Worm (Caenorhabditis elegans) whole organism, midembryonic: ENCODE measurements around the gene C31B8.9.

Experiments used
- T22C8.4 ChIP-seq: fragments of 200-800 bp; sonication (Bioruptor generic); IDR thresholded peaks from 2 replicates; pipeline ENCODE4 v1.3.6; 2022; ENCODE audit warnings: missing genetic modification characterization, missing compliant biosample characterization
- cog-1 ChIP-seq: sonication (generic microtip); optimal IDR thresholded peaks from 2 replicates; lab custom pipeline; 2016; ENCODE audit warnings: missing genetic modification characterization, missing compliant biosample characterization
- flt-1 ChIP-seq: fragments of 200-800 bp; sonication (Bioruptor generic); IDR thresholded peaks from 2 replicates; pipeline ENCODE4 v1.3.6; 2022; ENCODE audit warnings: missing genetic modification characterization, missing compliant biosample characterization
- klf-2 ChIP-seq: fragments of 200-800 bp; sonication (Bioruptor generic); conservative IDR thresholded peaks from 2 replicates; pipeline ENCODE4 v1.3.6; 2022; ENCODE audit warnings: missing genetic modification reagents, missing genetic modification characterization, missing compliant biosample characterization
- med-1 ChIP-seq: sonication (generic microtip); optimal IDR thresholded peaks from 2 replicates; lab custom pipeline; 2017; ENCODE audit warnings: missing genetic modification characterization, mild to moderate bottlenecking, missing compliant biosample characterization, antibody characterized with exemption, missing genetic modification reagents; ENCODE audit not compliant: insufficient read depth
- ref-1 ChIP-seq: fragments of 200-800 bp; sonication (Bioruptor generic); conservative IDR thresholded peaks from 2 replicates; pipeline ENCODE4 v1.3.6; 2022; ENCODE audit warnings: missing genetic modification reagents, missing genetic modification characterization, missing compliant biosample characterization
- tab-1 ChIP-seq: fragments of 200-800 bp; sonication (Bioruptor generic); IDR thresholded peaks from 2 replicates; pipeline ENCODE4 v1.3.6; 2022; ENCODE audit warnings: missing genetic modification characterization, missing compliant biosample characterization
- ztf-23 ChIP-seq: fragments of 200-800 bp; sonication (Bioruptor generic); IDR thresholded peaks from 2 replicates; pipeline ENCODE4 v1.3.6; 2022; ENCODE audit warnings: missing genetic modification reagents, missing genetic modification characterization, missing compliant biosample characterization
- ztf-29 ChIP-seq: fragments of 200-800 bp; sonication (Bioruptor generic); IDR thresholded peaks from 2 replicates; pipeline ENCODE4 v1.3.6; 2022; ENCODE audit warnings: missing genetic modification reagents, missing genetic modification characterization, missing compliant biosample characterization

Gene C31B8.9

DNA sequence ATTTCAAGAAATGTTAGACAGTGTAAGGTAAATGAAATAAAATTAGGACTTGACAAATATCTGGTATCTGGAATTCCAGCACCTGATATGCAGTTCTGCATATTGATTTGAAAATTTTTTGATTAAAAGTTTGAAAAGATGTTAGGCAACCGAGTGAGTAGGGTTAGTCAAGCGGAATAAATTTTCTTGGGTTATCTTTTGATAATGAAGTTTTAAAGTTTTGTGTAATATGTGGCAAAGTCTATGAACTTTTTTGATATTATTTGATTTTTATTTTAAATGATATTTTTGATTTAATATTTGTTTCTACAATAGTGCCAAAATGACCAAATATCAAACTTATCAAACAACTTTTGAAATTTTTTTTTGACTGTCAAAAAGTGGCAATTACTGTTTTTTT, 43.3 kb downstream of the C31B8.9 start, which contains the start of gene srh-241:
srh-241 (minus strand) TSS at position 101 of the 400 bp plus-strand sequence.
- TF ChIP-seq cog-1 (tag; lab: Kevin White, UChicago) (no peak), T22C8.4 (GFP tag; lab: Robert Waterston, UW) (no peak), med-1 (GFP tag; lab: Kevin White, UChicago) (no peak), flt-1 (GFP tag; lab: Robert Waterston, UW) (no peak), ztf-29 (GFP tag; lab: Robert Waterston, UW) (no peak), ztf-23 (GFP tag; lab: Robert Waterston, UW) (no peak), ref-1 (GFP tag; lab: Robert Waterston, UW) (no peak), tab-1 (GFP tag; lab: Robert Waterston, UW) (no peak)

DNA sequence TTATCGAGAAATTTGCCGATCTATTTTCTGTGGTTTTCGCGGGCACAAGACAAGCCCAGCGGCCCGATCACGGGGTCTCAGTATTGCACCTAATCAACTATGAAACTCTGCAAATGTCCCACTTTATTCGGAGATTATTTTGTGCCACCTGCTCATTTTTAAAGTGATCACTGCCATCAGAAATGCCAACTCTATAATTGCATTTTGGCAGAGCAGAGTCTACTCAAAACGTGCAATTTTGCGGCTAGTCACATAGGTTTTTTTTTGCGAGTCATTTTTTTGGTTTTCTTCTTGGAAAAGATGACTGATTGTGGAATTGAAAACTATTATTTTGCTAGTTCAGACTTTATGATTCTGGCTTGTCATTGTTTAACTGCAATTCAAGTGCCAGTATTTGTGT, 47.9 kb downstream of the C31B8.9 start, which contains the start of gene srh-240:
srh-240 (plus strand) TSS at position 301 of the 400 bp plus-strand sequence.
- TF ChIP-seq flt-1 (GFP tag; lab: Robert Waterston, UW), result no peak
- no peak for TF ChIP-seq ref-1 (GFP tag; lab: Robert Waterston, UW)
- no peak for TF ChIP-seq klf-2 (GFP tag; lab: Robert Waterston, UW)
- no peak for TF ChIP-seq med-1 (GFP tag; lab: Kevin White, UChicago)
- no peak for TF ChIP-seq ztf-23 (GFP tag; lab: Robert Waterston, UW)
- TF ChIP-seq tab-1 (GFP tag; lab: Robert Waterston, UW), result no peak
- no peak for TF ChIP-seq ztf-29 (GFP tag; lab: Robert Waterston, UW)
- no peak for TF ChIP-seq T22C8.4 (GFP tag; lab: Robert Waterston, UW)
- TF ChIP-seq cog-1 (tag; lab: Kevin White, UChicago), result no peak

DNA sequence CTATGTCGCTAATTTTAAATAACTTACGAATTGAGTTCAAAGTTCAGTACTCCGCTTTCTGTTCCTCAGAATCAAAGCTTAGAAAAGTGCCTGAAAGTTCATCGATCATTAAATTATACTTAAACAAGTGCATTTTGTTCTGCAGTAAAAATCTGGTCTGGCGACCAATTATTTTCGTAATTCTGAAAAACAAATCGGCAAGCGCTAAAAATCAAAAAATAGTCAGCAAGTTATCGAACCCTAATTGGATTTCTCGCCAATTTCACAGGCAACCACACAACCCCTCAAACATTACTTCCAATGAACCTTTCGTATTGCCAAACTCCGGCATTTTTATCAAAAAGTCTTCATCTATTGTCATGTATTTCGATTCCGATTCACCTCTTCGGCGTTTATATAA, 49.8 kb downstream of the C31B8.9 start, which contains the start of gene srh-272:
srh-272 (plus strand) TSS at position 301 of the 400 bp plus-strand sequence.
- TF ChIP-seq T22C8.4 (GFP tag; lab: Robert Waterston, UW), result no peak
- TF ChIP-seq ztf-29 (GFP tag; lab: Robert Waterston, UW), result no peak
- TF ChIP-seq ref-1 (GFP tag; lab: Robert Waterston, UW), result no peak
- TF ChIP-seq flt-1 (GFP tag; lab: Robert Waterston, UW), result no peak
- no peak for TF ChIP-seq med-1 (GFP tag; lab: Kevin White, UChicago)
- no peak for TF ChIP-seq tab-1 (GFP tag; lab: Robert Waterston, UW)

DNA sequence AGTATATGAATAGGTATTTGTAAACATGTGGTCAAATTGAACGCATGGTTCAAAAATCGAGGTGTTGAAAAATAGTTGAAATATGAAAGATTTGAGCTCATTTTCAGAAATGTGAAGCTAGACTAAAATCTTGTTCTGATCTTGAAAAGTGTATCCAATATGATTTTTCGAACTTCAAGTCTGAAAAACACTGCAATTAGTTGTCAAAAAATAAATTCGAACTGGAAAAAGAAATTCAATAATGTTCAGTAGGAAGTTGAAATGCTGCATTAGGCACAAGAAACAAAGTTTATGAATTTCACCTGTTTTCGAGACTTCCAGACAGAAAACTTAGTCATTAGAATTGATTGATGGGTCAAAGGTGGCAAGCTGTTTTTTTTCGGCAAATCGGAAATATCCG, 51.3 kb downstream of the C31B8.9 start, which contains the start of gene srh-270:
srh-270 (minus strand) TSS at position 101 of the 400 bp plus-strand sequence.
- no peak for TF ChIP-seq klf-2 (GFP tag; lab: Robert Waterston, UW)
- no peak for TF ChIP-seq flt-1 (GFP tag; lab: Robert Waterston, UW)
- TF ChIP-seq T22C8.4 (GFP tag; lab: Robert Waterston, UW), result no peak
- no peak for TF ChIP-seq med-1 (GFP tag; lab: Kevin White, UChicago)
- TF ChIP-seq tab-1 (GFP tag; lab: Robert Waterston, UW), result no peak
- no peak for TF ChIP-seq ztf-23 (GFP tag; lab: Robert Waterston, UW)
- no peak for TF ChIP-seq cog-1 (tag; lab: Kevin White, UChicago)
- no peak for TF ChIP-seq ref-1 (GFP tag; lab: Robert Waterston, UW)
- no peak for TF ChIP-seq ztf-29 (GFP tag; lab: Robert Waterston, UW)
